Fruit fly (Drosophila melanogaster) whole organism, embryonic: ENCODE results near the gene Crtc.

Experiments used
- Bdp1 ChIP-seq: fragments of 200-800 bp; sonication (Bioruptor generic); optimal IDR thresholded peaks from 3 replicates; lab custom pipeline; 2016; ENCODE audit warnings: missing biosample characterization, missing genetic modification characterization
- CG10147 ChIP-seq: fragments of 200-800 bp; sonication (Bioruptor generic); optimal IDR thresholded peaks from 2 replicates; lab custom pipeline; 2019; ENCODE audit warnings: missing biosample characterization, mild to moderate bottlenecking, missing genetic modification characterization, moderate library complexity
- CG10654 ChIP-seq: fragments of 200-800 bp; sonication (Bioruptor generic); optimal IDR thresholded peaks from 2 replicates; lab custom pipeline; 2016; ENCODE audit warnings: missing biosample characterization, missing genetic modification characterization
- CG10959 ChIP-seq: fragments of 200-800 bp; sonication (Bioruptor generic); IDR thresholded peaks from 2 replicates; pipeline ENCODE4 v1.3.6; 2022; ENCODE audit warnings: missing biosample characterization, missing genetic modification characterization
- CG12219 ChIP-seq: fragments of 200-800 bp; sonication (Bioruptor generic); optimal IDR thresholded peaks from 3 replicates; lab custom pipeline; 2018; ENCODE audit warnings: missing biosample characterization, mild to moderate bottlenecking, missing genetic modification characterization
- CG13424 ChIP-seq: fragments of 200-800 bp; sonication (Bioruptor generic); optimal IDR thresholded peaks from 2 replicates; lab custom pipeline; 2019; ENCODE audit warnings: missing biosample characterization, mild to moderate bottlenecking, missing genetic modification characterization, moderate library complexity
- CG15514 ChIP-seq: fragments of 200-800 bp; sonication (Bioruptor generic); optimal IDR thresholded peaks from 3 replicates; lab custom pipeline; 2017; ENCODE audit warnings: missing biosample characterization, missing genetic modification characterization, mild to moderate bottlenecking, moderate library complexity, missing genetic modification reagents
- CG15601 ChIP-seq: fragments of 200-800 bp; sonication (Bioruptor generic); optimal IDR thresholded peaks from 3 replicates; lab custom pipeline; 2019; ENCODE audit warnings: missing biosample characterization, mild to moderate bottlenecking, missing genetic modification characterization, moderate library complexity
- CG17612 ChIP-seq: fragments of 200-800 bp; sonication (Bioruptor generic); IDR thresholded peaks from 2 replicates; pipeline ENCODE4 v1.3.6; 2022; ENCODE audit warnings: missing biosample characterization, missing genetic modification characterization
- CG18599 ChIP-seq: fragments of 200-800 bp; sonication (Bioruptor generic); optimal IDR thresholded peaks from 3 replicates; lab custom pipeline; 2017; ENCODE audit warnings: missing biosample characterization, missing genetic modification characterization, mild to moderate bottlenecking, moderate library complexity, missing genetic modification reagents
- CG2120 ChIP-seq: fragments of 200-800 bp; sonication (Bioruptor generic); optimal IDR thresholded peaks from 3 replicates; lab custom pipeline; 2016; ENCODE audit warnings: missing biosample characterization, missing genetic modification characterization
- CG7357 ChIP-seq: fragments of 200-800 bp; sonication (Bioruptor generic); IDR thresholded peaks from 3 replicates; pipeline ENCODE4 v1.3.6; 2022; ENCODE audit warnings: missing biosample characterization, missing genetic modification characterization
- CG8290 ChIP-seq, 3 experiments: fragments of 200-800 bp; sonication (Bioruptor generic); optimal IDR thresholded peaks; 2 replicates each; lab custom pipeline; 2016 to 2019; ENCODE audit warnings: missing biosample characterization in 3 of 3, missing genetic modification characterization in 3 of 3, mild to moderate bottlenecking in 2 of 3, moderate library complexity in 1 of 3
- CG8944 ChIP-seq: fragments of 200-800 bp; sonication (Bioruptor generic); optimal IDR thresholded peaks from 3 replicates; lab custom pipeline; 2016; ENCODE audit warnings: missing biosample characterization, missing genetic modification characterization
- CG9932 ChIP-seq: fragments of 200-800 bp; sonication (Bioruptor generic); IDR thresholded peaks from 2 replicates; pipeline ENCODE4 v1.3.6; 2022; ENCODE audit warnings: missing biosample characterization, missing genetic modification characterization
- Chrac-16 ChIP-seq: fragments of 200-800 bp; sonication (Bioruptor generic); optimal IDR thresholded peaks from 3 replicates; lab custom pipeline; 2016; ENCODE audit warnings: missing biosample characterization, missing genetic modification characterization
- Dll ChIP-seq: fragments of 200-800 bp; sonication (Bioruptor generic); IDR thresholded peaks from 4 replicates; pipeline ENCODE4 v1.3.6; 2022; ENCODE audit warnings: missing biosample characterization, missing genetic modification characterization; ENCODE audit not compliant: partially characterized antibody
- Doc3 ChIP-seq: fragments of 200-800 bp; sonication (Bioruptor generic); IDR thresholded peaks from 3 replicates; pipeline ENCODE4 v1.3.6; 2022; ENCODE audit warnings: missing biosample characterization, missing genetic modification characterization; ENCODE audit not compliant: partially characterized antibody
- Dp ChIP-seq: fragments of 200-800 bp; sonication (Bioruptor generic); optimal IDR thresholded peaks from 2 replicates; lab custom pipeline; 2018; ENCODE audit warnings: missing biosample characterization, mild to moderate bottlenecking, missing genetic modification characterization, moderate library complexity
- HHEX ChIP-seq: fragments of 200-800 bp; sonication (Bioruptor generic); optimal IDR thresholded peaks from 3 replicates; lab custom pipeline; 2017; ENCODE audit warnings: missing biosample characterization, mild to moderate bottlenecking, missing genetic modification characterization, missing genetic modification reagents
- Hmx ChIP-seq: fragments of 200-800 bp; sonication (Bioruptor generic); optimal IDR thresholded peaks from 2 replicates; lab custom pipeline; 2016; ENCODE audit warnings: missing biosample characterization, missing genetic modification characterization
- Med ChIP-seq: fragments of 200-800 bp; sonication (Bioruptor generic); peaks from one replicate; lab custom pipeline; 2016; ENCODE audit warnings: missing biosample characterization, missing genetic modification characterization, mild to moderate bottlenecking, inconsistent platforms, moderate library complexity
- Mes4 ChIP-seq: fragments of 200-800 bp; sonication (Bioruptor generic); optimal IDR thresholded peaks from 2 replicates; lab custom pipeline; 2016; ENCODE audit warnings: missing biosample characterization, missing genetic modification characterization
- Nf-YA ChIP-seq: fragments of 200-800 bp; sonication (Bioruptor generic); IDR thresholded peaks from 2 replicates; pipeline ENCODE4 v1.3.6; 2022; ENCODE audit warnings: missing biosample characterization, missing genetic modification characterization
- Oli ChIP-seq: fragments of 200-800 bp; sonication (Bioruptor generic); optimal IDR thresholded peaks from 2 replicates; lab custom pipeline; 2018; ENCODE audit warnings: missing biosample characterization, mild to moderate bottlenecking, missing genetic modification characterization, moderate library complexity
- Poxn ChIP-seq: fragments of 200-800 bp; sonication (Bioruptor generic); IDR thresholded peaks from 2 replicates; pipeline ENCODE4 v1.3.6; 2022; ENCODE audit warnings: missing biosample characterization, missing genetic modification characterization
- Ravus ChIP-seq: fragments of 200-800 bp; sonication (Bioruptor generic); IDR thresholded peaks from 2 replicates; pipeline ENCODE4 v1.3.6; 2022; ENCODE audit warnings: missing biosample characterization, missing genetic modification characterization
- Scr ChIP-seq: fragments of 200-800 bp; sonication (Bioruptor generic); IDR thresholded peaks from 2 replicates; pipeline ENCODE4 v1.3.6; 2022; ENCODE audit warnings: missing biosample characterization, missing genetic modification characterization; ENCODE audit not compliant: partially characterized antibody
- aop ChIP-seq: fragments of 200-800 bp; sonication (Bioruptor generic); IDR thresholded peaks from 2 replicates; pipeline ENCODE4 v1.3.6; 2022; ENCODE audit warnings: missing biosample characterization, missing genetic modification characterization
- ara ChIP-seq: fragments of 200-800 bp; sonication (Bioruptor generic); IDR thresholded peaks from 2 replicates; pipeline ENCODE4 v1.3.6; 2022; ENCODE audit warnings: missing biosample characterization, missing genetic modification characterization
- bab2 ChIP-seq: fragments of 200-800 bp; sonication (Bioruptor generic); optimal IDR thresholded peaks from 2 replicates; lab custom pipeline; 2016; ENCODE audit warnings: missing biosample characterization, missing genetic modification characterization
- chm ChIP-seq: fragments of 200-800 bp; sonication (Bioruptor generic); IDR thresholded peaks from 2 replicates; pipeline ENCODE4 v1.3.6; 2022; ENCODE audit warnings: missing biosample characterization, missing genetic modification characterization
- ci ChIP-seq: fragments of 200-800 bp; sonication (Bioruptor generic); IDR thresholded peaks from 3 replicates; pipeline ENCODE4 v1.3.6; 2022; ENCODE audit warnings: missing biosample characterization, missing genetic modification characterization
- cwo ChIP-seq: fragments of 200-800 bp; sonication (Bioruptor generic); optimal IDR thresholded peaks from 3 replicates; lab custom pipeline; 2017; ENCODE audit warnings: missing biosample characterization, missing genetic modification characterization, mild to moderate bottlenecking, moderate library complexity, missing genetic modification reagents
- disco-r ChIP-seq: fragments of 200-800 bp; sonication (Bioruptor generic); optimal IDR thresholded peaks from 2 replicates; lab custom pipeline; 2016; ENCODE audit warnings: missing biosample characterization, missing genetic modification characterization
- eve ChIP-seq, 2 experiments: fragments of >200 bp; optimal IDR thresholded peaks; 2 replicates each; lab custom pipeline; 2017; ENCODE audit warnings: missing biosample characterization in 2 of 2, missing genetic modification characterization in 2 of 2
- eyg ChIP-seq: fragments of 200-800 bp; sonication (Bioruptor generic); optimal IDR thresholded peaks from 3 replicates; lab custom pipeline; 2016; ENCODE audit warnings: missing biosample characterization, missing genetic modification characterization
- ftz-f1 ChIP-seq: fragments of 200-800 bp; sonication (Bioruptor generic); optimal IDR thresholded peaks from 2 replicates; lab custom pipeline; 2016; ENCODE audit warnings: missing biosample characterization, missing genetic modification characterization
- gcm ChIP-seq: fragments of 200-800 bp; sonication (Bioruptor generic); optimal IDR thresholded peaks from 2 replicates; lab custom pipeline; 2019; ENCODE audit warnings: missing biosample characterization, mild to moderate bottlenecking, missing genetic modification characterization, moderate library complexity
- her ChIP-seq: fragments of 200-800 bp; sonication (Bioruptor generic); optimal IDR thresholded peaks from 2 replicates; lab custom pipeline; 2016; ENCODE audit warnings: missing biosample characterization, missing genetic modification characterization
- ind ChIP-seq: fragments of 200-800 bp; sonication (Bioruptor generic); optimal IDR thresholded peaks from 3 replicates; lab custom pipeline; 2016; ENCODE audit warnings: missing biosample characterization, missing genetic modification characterization
- jigr1 ChIP-seq: fragments of 200-800 bp; sonication (Bioruptor generic); IDR thresholded peaks from 3 replicates; pipeline ENCODE4 v1.3.6; 2022; ENCODE audit warnings: missing biosample characterization, missing genetic modification characterization
- kni ChIP-seq: fragments of 200-800 bp; sonication (Bioruptor generic); optimal IDR thresholded peaks from 3 replicates; lab custom pipeline; 2017; ENCODE audit warnings: mild to moderate bottlenecking, missing biosample characterization, missing genetic modification reagents, missing genetic modification characterization
- lbe ChIP-seq: fragments of 200-800 bp; sonication (Bioruptor generic); optimal IDR thresholded peaks from 2 replicates; lab custom pipeline; 2016; ENCODE audit warnings: missing biosample characterization, mild to moderate bottlenecking, missing genetic modification characterization
- lilli ChIP-seq: fragments of 200-800 bp; sonication (Bioruptor generic); optimal IDR thresholded peaks from 3 replicates; lab custom pipeline; 2016; ENCODE audit warnings: missing biosample characterization, missing genetic modification characterization
- pros ChIP-seq: fragments of 200-800 bp; sonication (Bioruptor generic); optimal IDR thresholded peaks from 3 replicates; lab custom pipeline; 2019; ENCODE audit warnings: missing biosample characterization, mild to moderate bottlenecking, missing genetic modification characterization, moderate library complexity
- ranshi ChIP-seq: fragments of 200-800 bp; sonication (Bioruptor generic); IDR thresholded peaks from 2 replicates; pipeline ENCODE4 v1.3.6; 2022; ENCODE audit warnings: missing biosample characterization, missing genetic modification characterization
- row ChIP-seq: fragments of 200-800 bp; sonication (Bioruptor generic); IDR thresholded peaks from 3 replicates; pipeline ENCODE4 v1.3.6; 2022; ENCODE audit warnings: missing biosample characterization, missing genetic modification characterization
- sd ChIP-seq: fragments of 200-800 bp; sonication (Bioruptor generic); optimal IDR thresholded peaks from 3 replicates; lab custom pipeline; 2018; ENCODE audit warnings: missing biosample characterization, mild to moderate bottlenecking, missing genetic modification characterization, moderate library complexity
- zen2 ChIP-seq: fragments of 200-800 bp; sonication (Bioruptor generic); IDR thresholded peaks from 3 replicates; pipeline ENCODE4 v1.3.6; 2022; ENCODE audit warnings: missing biosample characterization, missing genetic modification characterization; ENCODE audit not compliant: partially characterized antibody

Gene Crtc

DNA sequence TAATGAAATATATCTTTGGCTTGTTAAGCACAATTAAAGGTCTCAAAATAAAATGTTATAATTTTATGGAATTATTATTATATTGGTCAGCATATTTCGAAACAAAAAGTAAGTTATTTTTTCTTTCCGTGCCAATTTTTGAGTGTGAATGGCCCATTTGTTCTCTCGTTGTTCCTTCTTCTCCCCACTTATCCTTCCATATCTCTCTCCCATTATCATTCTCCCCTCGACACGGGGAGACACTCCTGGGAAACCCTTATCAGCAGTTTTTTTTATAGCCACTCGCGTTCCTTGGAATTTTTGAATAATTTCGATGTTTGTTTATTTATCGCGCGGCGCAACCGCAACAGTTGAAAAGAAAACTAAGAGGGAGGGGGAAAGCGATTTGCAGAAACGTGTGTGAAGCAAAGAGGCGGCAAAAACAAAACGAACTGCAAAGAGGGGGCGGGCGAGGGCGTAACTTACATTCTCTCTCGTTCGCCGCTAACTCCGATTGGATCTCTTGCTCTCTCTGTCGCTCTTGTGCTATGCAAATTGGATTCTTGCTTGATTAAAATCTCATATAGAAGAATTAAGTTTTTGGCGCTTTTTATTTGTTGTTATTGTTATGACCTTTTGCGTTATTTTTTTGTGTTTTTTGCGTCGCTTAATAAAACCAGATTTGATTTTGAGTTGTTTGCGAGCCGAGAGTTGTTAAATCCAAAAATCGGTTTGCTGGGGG, 1.2 kb downstream of the Crtc start:
- TF ChIP-seq jigr1 (no peak), CG10959 (no peak), lilli (no peak), kni (GFP tag; lab: Kevin White, UChicago) (no peak), ranshi (GFP tag; lab: Robert Waterston, UW) (no peak), Doc3 (GFP tag; lab: Robert Waterston, UW) (no peak), CG9932 (GFP tag; lab: Robert Waterston, UW) (no peak), disco-r (GFP tag; lab: Kevin White, UChicago) (no peak), Med (GFP tag; lab: Kevin White, UChicago) (peak; percentile 48), Bdp1 (GFP tag; lab: Kevin White, UChicago) (no peak), ci (GFP tag; lab: Robert Waterston, UW) (0 out of 3 replicates have a peak, but pooled peaks have one; percentile 43), zen2 (no peak), pros (GFP tag; lab: Kevin White, UChicago) (no peak), Scr (no peak), ind (no peak), CG13424 (no peak), CG15601 (tag; lab: Kevin White, UChicago) (no peak), gcm (GFP tag; lab: Kevin White, UChicago) (no peak), lbe (no peak), Dll (GFP tag; lab: Robert Waterston, UW) (no peak), Oli (tag; lab: Kevin White, UChicago) (no peak), ara (GFP tag; lab: Robert Waterston, UW) (no peak), ftz-f1 (GFP tag; lab: Kevin White, UChicago) (no peak), aop (GFP tag; lab: Robert Waterston, UW) (no peak), Nf-YA (GFP tag; lab: Robert Waterston, UW) (no peak), Chrac-16 (GFP tag; lab: Kevin White, UChicago) (no peak), CG2120 (no peak), CG18599 (GFP tag; lab: Kevin White, UChicago) (no peak), bab2 (GFP tag; lab: Kevin White, UChicago) (no peak), cwo (GFP tag; lab: Kevin White, UChicago) (peak; percentile 43), CG8944 (no peak), chm (GFP tag; lab: Robert Waterston, UW) (no peak), eve (GFP tag; optimal IDR thresholded peaks at IDR 0.05; lab: Kevin White, UChicago) (no peak), HHEX (GFP tag; lab: Kevin White, UChicago) (no peak), CG8290 (GFP tag; optimal IDR thresholded peaks at IDR 0.05; lab: Kevin White, UChicago) (no peak), CG8290 (tag; optimal IDR thresholded peaks at IDR 0.05; lab: Kevin White, UChicago) (no peak), row (no peak), sd (tag; lab: Kevin White, UChicago) (peak; percentile 66), Hmx (GFP tag; lab: Kevin White, UChicago) (no peak), eyg (GFP tag; lab: Kevin White, UChicago) (no peak), CG17612 (GFP tag; lab: Robert Waterston, UW) (no peak), CG10147 (GFP tag; lab: Kevin White, UChicago) (no peak), CG7357 (GFP tag; lab: Robert Waterston, UW) (0 out of 3 replicates have a peak, but pooled peaks have one; percentile 30), Dp (GFP tag; lab: Kevin White, UChicago) (no peak), Ravus (GFP tag; lab: Robert Waterston, UW) (no peak), CG15514 (GFP tag; lab: Kevin White, UChicago) (no peak), CG10654 (no peak), Poxn (GFP tag; lab: Robert Waterston, UW) (no peak), her (GFP tag; lab: Kevin White, UChicago) (no peak), CG12219 (GFP tag; lab: Kevin White, UChicago) (no peak), Mes4 (GFP tag; lab: Kevin White, UChicago) (no peak)
